Worm (Caenorhabditis elegans) whole organism, L3 larva: ENCODE measurements around the gene sulp-3.
A peak's percentile ranks its signal among the peaks of the same experiment; 100 is the strongest.

Experiments
- R02D3.7 ChIP-seq: fragments of 150-350 bp; optimal IDR thresholded peaks from 2 replicates; lab custom pipeline; 2014; ENCODE audit warnings: missing biosample characterization, missing genetic modification characterization
- ZK546.5 ChIP-seq: sonication (generic microtip); optimal IDR thresholded peaks from 2 replicates; lab custom pipeline; 2017; ENCODE audit warnings: missing biosample characterization, missing genetic modification characterization
- aly-2 ChIP-seq: fragments of 150-350 bp; optimal IDR thresholded peaks from 2 replicates; lab custom pipeline; 2014; ENCODE audit warnings: missing biosample characterization, missing genetic modification characterization
- ama-1 ChIP-seq: fragments of 150-350 bp; optimal IDR thresholded peaks from 2 replicates; lab custom pipeline; 2018
- ceh-16 ChIP-seq: sonication (generic microtip); optimal IDR thresholded peaks from 2 replicates; lab custom pipeline; 2017; ENCODE audit warnings: missing biosample characterization, missing genetic modification characterization
- ceh-28 ChIP-seq: fragments of 150-350 bp; optimal IDR thresholded peaks from 2 replicates; lab custom pipeline; 2014; ENCODE audit warnings: missing biosample characterization, missing genetic modification reagents, missing genetic modification characterization
- ceh-82 ChIP-seq: fragments of 150-350 bp; optimal IDR thresholded peaks from 2 replicates; lab custom pipeline; 2014; ENCODE audit warnings: missing biosample characterization, missing genetic modification characterization
- ceh-9 ChIP-seq: sonication (generic microtip); optimal IDR thresholded peaks from 2 replicates; lab custom pipeline; 2018; ENCODE audit warnings: missing biosample characterization, missing genetic modification characterization
- daf-12 ChIP-seq: fragments of 150-350 bp; optimal IDR thresholded peaks from 2 replicates; lab custom pipeline; 2014; ENCODE audit warnings: missing biosample characterization, missing genetic modification reagents, missing genetic modification characterization
- egl-5 ChIP-seq: fragments of 150-350 bp; optimal IDR thresholded peaks from 2 replicates; lab custom pipeline; 2017; ENCODE audit warnings: missing biosample characterization, missing genetic modification reagents, missing genetic modification characterization, inconsistent platforms
- elt-1 ChIP-seq: fragments of 150-350 bp; optimal IDR thresholded peaks from 2 replicates; lab custom pipeline; 2014; ENCODE audit warnings: missing biosample characterization, missing genetic modification characterization
- elt-2 ChIP-seq: sonication (generic microtip); optimal IDR thresholded peaks from 2 replicates; lab custom pipeline; 2016; ENCODE audit warnings: missing genetic modification reagents, mild to moderate bottlenecking, missing genetic modification characterization, missing compliant biosample characterization
- elt-3 ChIP-seq, 3 experiments: fragments of 150-350 bp in 1 of 3; sonication (generic microtip) in 2 of 3; optimal IDR thresholded peaks; 2 replicates in 2 of 3; 4 replicates in 1 of 3; lab custom pipeline; 2014 to 2017; ENCODE audit warnings: missing biosample characterization in 3 of 3, missing genetic modification characterization in 3 of 3
- eor-1 ChIP-seq, 2 experiments: fragments of 150-350 bp; optimal IDR thresholded peaks; 2 replicates each; lab custom pipeline; 2014 to 2018; ENCODE audit warnings: missing biosample characterization in 2 of 2, missing genetic modification characterization in 2 of 2
- fkh-10 ChIP-seq: sonication (generic microtip); optimal IDR thresholded peaks from 2 replicates; lab custom pipeline; 2017; ENCODE audit warnings: missing biosample characterization, missing genetic modification reagents, missing genetic modification characterization
- fos-1 ChIP-seq: fragments of 150-350 bp; optimal IDR thresholded peaks from 2 replicates; lab custom pipeline; 2014; ENCODE audit warnings: missing biosample characterization, missing genetic modification characterization
- hmg-11 ChIP-seq: sonication (generic microtip); optimal IDR thresholded peaks from 2 replicates; lab custom pipeline; 2016; ENCODE audit warnings: missing genetic modification characterization, missing compliant biosample characterization
- lin-15B ChIP-seq: fragments of 150-350 bp; optimal IDR thresholded peaks from 2 replicates; lab custom pipeline; 2014; ENCODE audit warnings: missing biosample characterization, missing genetic modification characterization
- lin-39 ChIP-seq: fragments of 150-350 bp; optimal IDR thresholded peaks from 2 replicates; lab custom pipeline; 2018; ENCODE audit warnings: missing biosample characterization, missing genetic modification reagents, missing genetic modification characterization
- lsy-12 ChIP-seq: sonication (generic microtip); optimal IDR thresholded peaks from 2 replicates; lab custom pipeline; 2016; ENCODE audit warnings: mild to moderate bottlenecking, missing genetic modification characterization, missing compliant biosample characterization
- mdl-1 ChIP-seq: fragments of 150-350 bp; optimal IDR thresholded peaks from 2 replicates; lab custom pipeline; 2014; ENCODE audit warnings: missing biosample characterization, missing genetic modification characterization
- mml-1 ChIP-seq: fragments of 150-350 bp; sonication (generic microtip); optimal IDR thresholded peaks from 3 replicates; lab custom pipeline; 2014; ENCODE audit warnings: missing biosample characterization, missing genetic modification characterization
- nfya-1 ChIP-seq: sonication (generic microtip); optimal IDR thresholded peaks from 2 replicates; lab custom pipeline; 2017; ENCODE audit warnings: missing genetic modification characterization, mild to moderate bottlenecking, missing compliant biosample characterization, antibody characterized with exemption, moderate library complexity; ENCODE audit not compliant: insufficient read depth
- nhr-11 ChIP-seq: fragments of 150-350 bp; optimal IDR thresholded peaks from 2 replicates; lab custom pipeline; 2014; ENCODE audit warnings: missing biosample characterization, missing genetic modification characterization
- nhr-12 ChIP-seq: fragments of 150-350 bp; optimal IDR thresholded peaks from 2 replicates; lab custom pipeline; 2014; ENCODE audit warnings: missing biosample characterization, missing genetic modification characterization
- nhr-23 ChIP-seq: fragments of 150-350 bp; optimal IDR thresholded peaks from 2 replicates; lab custom pipeline; 2014; ENCODE audit warnings: missing biosample characterization, missing genetic modification reagents, missing genetic modification characterization
- nhr-237 ChIP-seq: fragments of 150-350 bp; optimal IDR thresholded peaks from 2 replicates; lab custom pipeline; 2014; ENCODE audit warnings: missing biosample characterization, missing genetic modification characterization
- nhr-25 ChIP-seq: sonication (generic microtip); optimal IDR thresholded peaks from 2 replicates; lab custom pipeline; 2017; ENCODE audit warnings: missing biosample characterization, missing genetic modification characterization
- nhr-43 ChIP-seq: sonication (generic microtip); optimal IDR thresholded peaks from 2 replicates; lab custom pipeline; 2016; ENCODE audit warnings: mild to moderate bottlenecking, missing genetic modification characterization, missing compliant biosample characterization; ENCODE audit not compliant: poor library complexity, severe bottlenecking
- nhr-67 ChIP-seq: fragments of 150-350 bp; optimal IDR thresholded peaks from 2 replicates; lab custom pipeline; 2014; ENCODE audit warnings: missing biosample characterization, missing genetic modification characterization
- nhr-76 ChIP-seq: fragments of 150-350 bp; sonication (generic microtip); optimal IDR thresholded peaks from 5 replicates; lab custom pipeline; 2014; ENCODE audit warnings: missing biosample characterization, missing genetic modification characterization
- nhr-77 ChIP-seq: fragments of 150-350 bp; optimal IDR thresholded peaks from 2 replicates; lab custom pipeline; 2014; ENCODE audit warnings: missing biosample characterization, missing genetic modification characterization
- pha-4 ChIP-seq: fragments of 150-350 bp; optimal IDR thresholded peaks from 2 replicates; lab custom pipeline; 2014; ENCODE audit warnings: missing biosample characterization, missing genetic modification reagents, missing genetic modification characterization
- pqm-1 ChIP-seq: fragments of 150-350 bp; optimal IDR thresholded peaks from 2 replicates; lab custom pipeline; 2017; ENCODE audit warnings: missing biosample characterization, missing genetic modification characterization, inconsistent platforms
- sea-2 ChIP-seq: fragments of 150-350 bp; sonication (generic microtip); optimal IDR thresholded peaks from 4 replicates; lab custom pipeline; 2014; ENCODE audit warnings: missing biosample characterization, missing genetic modification reagents, missing genetic modification characterization
- skn-1 ChIP-seq: fragments of 150-350 bp; optimal IDR thresholded peaks from 2 replicates; lab custom pipeline; 2014; ENCODE audit warnings: missing biosample characterization, missing genetic modification characterization
- snpc-4 ChIP-seq: fragments of 150-350 bp; optimal IDR thresholded peaks from 2 replicates; lab custom pipeline; 2014; ENCODE audit warnings: missing biosample characterization, missing genetic modification characterization
- tbx-2 ChIP-seq: sonication (generic microtip); optimal IDR thresholded peaks from 2 replicates; lab custom pipeline; 2016; ENCODE audit warnings: mild to moderate bottlenecking, missing genetic modification characterization, missing compliant biosample characterization
- unc-39 ChIP-seq: sonication (generic microtip); optimal IDR thresholded peaks from 4 replicates; lab custom pipeline; 2017; ENCODE audit warnings: missing biosample characterization, missing genetic modification characterization
- unc-62 ChIP-seq: fragments of 150-350 bp; sonication (generic microtip); optimal IDR thresholded peaks from 4 replicates; lab custom pipeline; 2014; ENCODE audit warnings: missing biosample characterization, missing genetic modification reagents, missing genetic modification characterization
- zag-1 ChIP-seq: fragments of 150-350 bp; optimal IDR thresholded peaks from 2 replicates; lab custom pipeline; 2014; ENCODE audit warnings: missing biosample characterization, missing genetic modification characterization

The sulp-3 gene

ce11 chrX:8426160-8426712, 18.1 kb upstream of the sulp-3 start:
- no peak for TF ChIP-seq nhr-11 (tag; lab: Kevin White, UChicago)
- no peak for TF ChIP-seq fos-1 (tag; lab: Kevin White, UChicago)
- TF ChIP-seq ama-1 (lab: Kevin White, UChicago) = no peak
- TF ChIP-seq sea-2 (GFP tag; lab: Kevin White, UChicago) = no peak
- TF ChIP-seq nhr-25 (tag; lab: Kevin White, UChicago) = peak; percentile 51
- no peak for TF ChIP-seq elt-3 (tag; optimal IDR thresholded peaks at IDR 0.05; lab: Kevin White, UChicago)

ce11 chrX:8424286-8424685, 16.1 kb upstream of the sulp-3 start:
- TF ChIP-seq pha-4 (tag; lab: Kevin White, UChicago) (peak; percentile 4), nhr-67 (tag; lab: Kevin White, UChicago) (no peak), nhr-25 (tag; lab: Kevin White, UChicago) (peak; percentile 4), lin-15B (no peak), unc-39 (tag; lab: Kevin White, UChicago) (no peak), fkh-10 (no peak), egl-5 (tag; lab: Kevin White, UChicago) (no peak), zag-1 (tag; lab: Kevin White, UChicago) (no peak), tbx-2 (tag; lab: Kevin White, UChicago) (no peak), nhr-77 (tag; lab: Kevin White, UChicago) (no peak), sea-2 (GFP tag; lab: Kevin White, UChicago) (no peak), ceh-9 (tag; lab: Kevin White, UChicago) (no peak), hmg-11 (tag; lab: Kevin White, UChicago) (no peak)

- TF ChIP-seq nhr-12 (tag; lab: Kevin White, UChicago) (no peak), nhr-25 (tag; lab: Kevin White, UChicago) (no peak), ama-1 (lab: Kevin White, UChicago) (no peak), nhr-43 (tag; lab: Kevin White, UChicago) (no peak), eor-1 (tag; optimal IDR thresholded peaks at IDR 0.05; lab: Kevin White, UChicago) (no peak), ZK546.5 (tag; lab: Kevin White, UChicago) (no peak), lsy-12 (tag; lab: Kevin White, UChicago) (no peak)
These were observed 15.5 kb upstream of the sulp-3 start, which contains the start of gene tth-1 for ce11 chrX:8423633-8424032. Gene tth-1 (minus strand): TSS chrX:8423733.

- TF ChIP-seq ceh-82 (tag; lab: Kevin White, UChicago) = no peak
- peak; percentile 71 for TF ChIP-seq pqm-1 (tag; lab: Kevin White, UChicago)
- peak; percentile 33 for TF ChIP-seq pha-4 (tag; lab: Kevin White, UChicago)
- no peak for TF ChIP-seq ceh-9 (tag; lab: Kevin White, UChicago)
- peak; percentile 52 for TF ChIP-seq elt-2 (tag; lab: Kevin White, UChicago)
- TF ChIP-seq sea-2 (GFP tag; lab: Kevin White, UChicago) = no peak
- TF ChIP-seq, all 47 proteins: peak for 3
These were observed 15.0 kb upstream of the sulp-3 start for ce11 chrX:8423199-8423598.

ce11 chrX:8422020-8422419, 13.9 kb upstream of the sulp-3 start, which contains the start of gene tag-123:
Gene tag-123 (minus strand): TSS chrX:8422055.
- TF ChIP-seq ceh-82 (tag; lab: Kevin White, UChicago) (no peak), lin-15B (peak; percentile 53), R02D3.7 (tag; lab: Kevin White, UChicago) (peak; percentile 93), ceh-16 (tag; lab: Kevin White, UChicago) (no peak), ceh-28 (tag; lab: Kevin White, UChicago) (peak; percentile 9), elt-2 (tag; lab: Kevin White, UChicago) (peak; percentile 45), ama-1 (lab: Kevin White, UChicago) (no peak), pha-4 (tag; lab: Kevin White, UChicago) (peak; percentile 77), skn-1 (tag; lab: Kevin White, UChicago) (no peak), snpc-4 (tag; lab: Kevin White, UChicago) (peak; percentile 62), tbx-2 (tag; lab: Kevin White, UChicago) (no peak), elt-1 (tag; lab: Kevin White, UChicago) (no peak), aly-2 (tag; lab: Kevin White, UChicago) (no peak), lsy-12 (tag; lab: Kevin White, UChicago) (no peak), nhr-76 (tag; lab: Kevin White, UChicago) (no peak), sea-2 (GFP tag; lab: Kevin White, UChicago) (no peak), nhr-237 (tag; lab: Kevin White, UChicago) (no peak), nhr-11 (tag; lab: Kevin White, UChicago) (no peak), daf-12 (tag; lab: Kevin White, UChicago) (no peak), lin-39 (peak; percentile 69), hmg-11 (tag; lab: Kevin White, UChicago) (peak; percentile 41), mml-1 (no peak), nhr-77 (tag; lab: Kevin White, UChicago) (no peak), eor-1 (tag; optimal IDR thresholded peaks at IDR 0.05; lab: Kevin White, UChicago) (no peak), nhr-23 (tag; lab: Kevin White, UChicago) (peak; percentile 78), zag-1 (tag; lab: Kevin White, UChicago) (no peak), nhr-12 (tag; lab: Kevin White, UChicago) (no peak), unc-62 (GFP tag; lab: Kevin White, UChicago) (no peak), egl-5 (tag; lab: Kevin White, UChicago) (no peak), pqm-1 (tag; lab: Kevin White, UChicago) (no peak), nhr-67 (tag; lab: Kevin White, UChicago) (no peak), mdl-1 (tag; lab: Kevin White, UChicago) (no peak), fkh-10 (no peak), nfya-1 (peak; percentile 70)
